Fruit fly (Drosophila melanogaster) whole organism, embryonic: Measurements from ENCODE around the gene CG7685.
A peak's percentile ranks its signal among the peaks of the same experiment; 100 is the strongest.

Source experiments
- Blimp-1 ChIP-seq: fragments of 200-800 bp; sonication (Bioruptor generic); optimal IDR thresholded peaks from 3 replicates; lab custom pipeline; 2018; ENCODE audit warnings: missing biosample characterization, missing genetic modification characterization, mild to moderate bottlenecking, moderate library complexity, missing genetic modification reagents
- CG10431 ChIP-seq: fragments of 200-800 bp; sonication (Bioruptor generic); optimal IDR thresholded peaks from 3 replicates; lab custom pipeline; 2018; ENCODE audit warnings: missing biosample characterization, mild to moderate bottlenecking, missing genetic modification characterization
- CG10565 ChIP-seq: fragments of 200-800 bp; sonication (Bioruptor generic); optimal IDR thresholded peaks from 3 replicates; lab custom pipeline; 2016; ENCODE audit warnings: missing biosample characterization, mild to moderate bottlenecking, missing genetic modification characterization
- CG11560 ChIP-seq: fragments of 200-800 bp; sonication (Bioruptor generic); IDR thresholded peaks from 3 replicates; pipeline ENCODE4 v1.3.6; 2022; ENCODE audit warnings: missing biosample characterization, missing genetic modification characterization
- CG11695 ChIP-seq: fragments of 200-800 bp; sonication (Bioruptor generic); IDR thresholded peaks from 3 replicates; pipeline ENCODE4 v1.3.6; 2022; ENCODE audit warnings: missing biosample characterization, missing genetic modification characterization
- CG12769 ChIP-seq: fragments of 200-800 bp; sonication (Bioruptor generic); optimal IDR thresholded peaks from 2 replicates; lab custom pipeline; 2019; ENCODE audit warnings: missing biosample characterization, mild to moderate bottlenecking, missing genetic modification characterization, moderate library complexity
- CG14441 ChIP-seq: fragments of 200-800 bp; sonication (Bioruptor generic); IDR thresholded peaks from 2 replicates; pipeline ENCODE4 v1.3.6; 2022; ENCODE audit warnings: missing biosample characterization, missing genetic modification characterization
- CG15696 ChIP-seq: fragments of 200-800 bp; sonication (Bioruptor generic); optimal IDR thresholded peaks from 2 replicates; lab custom pipeline; 2019; ENCODE audit warnings: missing biosample characterization, mild to moderate bottlenecking, missing genetic modification characterization, moderate library complexity
- CG1602 ChIP-seq: fragments of 200-800 bp; sonication (Bioruptor generic); optimal IDR thresholded peaks from 3 replicates; lab custom pipeline; 2016; ENCODE audit warnings: missing biosample characterization, missing genetic modification characterization
- CG17829 ChIP-seq: fragments of 200-800 bp; optimal IDR thresholded peaks from 2 replicates; lab custom pipeline; 2019; ENCODE audit warnings: missing biosample characterization, mild to moderate bottlenecking, missing genetic modification characterization, moderate library complexity
- CG7372 ChIP-seq: fragments of 200-800 bp; sonication (Bioruptor generic); IDR thresholded peaks from 2 replicates; pipeline ENCODE4 v1.3.6; 2022; ENCODE audit warnings: missing biosample characterization, missing genetic modification characterization
- CG7556 ChIP-seq: fragments of 200-800 bp; sonication (Bioruptor generic); optimal IDR thresholded peaks from 2 replicates; lab custom pipeline; 2017; ENCODE audit warnings: missing biosample characterization, mild to moderate bottlenecking, missing genetic modification characterization
- CG8290 ChIP-seq, 3 experiments: fragments of 200-800 bp; sonication (Bioruptor generic); optimal IDR thresholded peaks; 2 replicates each; lab custom pipeline; 2016 to 2019; ENCODE audit warnings: missing biosample characterization in 3 of 3, missing genetic modification characterization in 3 of 3, mild to moderate bottlenecking in 2 of 3, moderate library complexity in 1 of 3
- CG8478 ChIP-seq: fragments of >200 bp; optimal IDR thresholded peaks from 2 replicates; lab custom pipeline; 2018
- CG9215 ChIP-seq: fragments of 200-800 bp; sonication (Bioruptor generic); IDR thresholded peaks from 2 replicates; pipeline ENCODE4 v1.3.6; 2022; ENCODE audit warnings: missing biosample characterization, missing genetic modification characterization
- CG9727 ChIP-seq: fragments of 200-800 bp; sonication (Bioruptor generic); optimal IDR thresholded peaks from 3 replicates; lab custom pipeline; 2017; ENCODE audit warnings: missing biosample characterization, mild to moderate bottlenecking, missing genetic modification characterization
- Camta ChIP-seq: fragments of 200-800 bp; sonication (Bioruptor generic); optimal IDR thresholded peaks from 2 replicates; lab custom pipeline; 2016; ENCODE audit warnings: missing biosample characterization, missing genetic modification characterization
- Dip2 ChIP-seq: fragments of 200-800 bp; sonication (Bioruptor generic); IDR thresholded peaks from 2 replicates; pipeline ENCODE4 v1.3.6; 2022; ENCODE audit warnings: missing biosample characterization, missing genetic modification characterization
- E2f1 ChIP-seq: fragments of 200-800 bp; sonication (Bioruptor generic); IDR thresholded peaks from 2 replicates; pipeline ENCODE4 v1.3.6; 2022; ENCODE audit warnings: missing biosample characterization, missing genetic modification characterization
- HHEX ChIP-seq: fragments of 200-800 bp; sonication (Bioruptor generic); optimal IDR thresholded peaks from 3 replicates; lab custom pipeline; 2017; ENCODE audit warnings: missing biosample characterization, mild to moderate bottlenecking, missing genetic modification characterization, missing genetic modification reagents
- MESR4 ChIP-seq: fragments of 200-800 bp; sonication (Bioruptor generic); optimal IDR thresholded peaks from 2 replicates; lab custom pipeline; 2018; ENCODE audit warnings: missing biosample characterization, mild to moderate bottlenecking, missing genetic modification characterization, moderate library complexity
- Rfx ChIP-seq: fragments of 200-800 bp; sonication (Bioruptor generic); IDR thresholded peaks from 2 replicates; pipeline ENCODE4 v1.3.6; 2022; ENCODE audit warnings: missing biosample characterization, missing genetic modification characterization
- Sox102F ChIP-seq: fragments of 200-800 bp; sonication (Bioruptor generic); optimal IDR thresholded peaks from 2 replicates; lab custom pipeline; 2018; ENCODE audit warnings: missing biosample characterization, mild to moderate bottlenecking, missing genetic modification characterization, moderate library complexity
- Usf ChIP-seq: fragments of 200-800 bp; sonication (Bioruptor generic); optimal IDR thresholded peaks from 2 replicates; lab custom pipeline; 2017; ENCODE audit warnings: missing genotype, missing biosample characterization, missing genetic modification characterization
- YL-1 ChIP-seq: fragments of 200-800 bp; sonication (Bioruptor generic); optimal IDR thresholded peaks from 3 replicates; lab custom pipeline; 2017; ENCODE audit warnings: missing biosample characterization, mild to moderate bottlenecking, missing genetic modification characterization
- ase ChIP-seq: fragments of 200-800 bp; sonication (Bioruptor generic); IDR thresholded peaks from 3 replicates; pipeline ENCODE4 v1.3.6; 2022; ENCODE audit warnings: missing biosample characterization, missing genetic modification characterization
- chm ChIP-seq: fragments of 200-800 bp; sonication (Bioruptor generic); IDR thresholded peaks from 2 replicates; pipeline ENCODE4 v1.3.6; 2022; ENCODE audit warnings: missing biosample characterization, missing genetic modification characterization
- da ChIP-seq: fragments of 200-800 bp; sonication (Bioruptor generic); optimal IDR thresholded peaks from 2 replicates; lab custom pipeline; 2016; ENCODE audit warnings: missing biosample characterization, missing genetic modification characterization
- dm ChIP-seq: fragments of 200-800 bp; sonication (Bioruptor generic); optimal IDR thresholded peaks from 3 replicates; lab custom pipeline; 2016; ENCODE audit warnings: missing biosample characterization, missing genetic modification characterization
- fd102C ChIP-seq: fragments of 200-800 bp; sonication (Bioruptor generic); optimal IDR thresholded peaks from 2 replicates; lab custom pipeline; 2018; ENCODE audit warnings: missing biosample characterization, mild to moderate bottlenecking, missing genetic modification characterization, moderate library complexity
- ham ChIP-seq: fragments of 200-800 bp; sonication (Bioruptor generic); IDR thresholded peaks from 2 replicates; pipeline ENCODE4 v1.3.6; 2022; ENCODE audit warnings: missing biosample characterization, missing genetic modification characterization
- ind ChIP-seq: fragments of 200-800 bp; sonication (Bioruptor generic); optimal IDR thresholded peaks from 3 replicates; lab custom pipeline; 2016; ENCODE audit warnings: missing biosample characterization, missing genetic modification characterization
- kah ChIP-seq: fragments of 200-800 bp; sonication (Bioruptor generic); optimal IDR thresholded peaks from 2 replicates; lab custom pipeline; 2018; ENCODE audit warnings: missing biosample characterization, mild to moderate bottlenecking, missing genetic modification characterization
- kay ChIP-seq: fragments of 200-800 bp; sonication (Bioruptor generic); optimal IDR thresholded peaks from 2 replicates; lab custom pipeline; 2016; ENCODE audit warnings: missing biosample characterization, missing genetic modification characterization
- ken ChIP-seq: fragments of 200-800 bp; sonication (Bioruptor generic); IDR thresholded peaks from 3 replicates; pipeline ENCODE4 v1.3.6; 2022; ENCODE audit warnings: missing biosample characterization, missing genetic modification characterization
- lab ChIP-seq: fragments of 200-800 bp; sonication (Bioruptor generic); optimal IDR thresholded peaks from 3 replicates; lab custom pipeline; 2017; ENCODE audit warnings: missing biosample characterization, missing genetic modification characterization, mild to moderate bottlenecking, moderate library complexity, missing genetic modification reagents
- lilli ChIP-seq: fragments of 200-800 bp; sonication (Bioruptor generic); optimal IDR thresholded peaks from 3 replicates; lab custom pipeline; 2016; ENCODE audit warnings: missing biosample characterization, missing genetic modification characterization
- nerfin-2 ChIP-seq: fragments of 200-800 bp; sonication (Bioruptor generic); IDR thresholded peaks from 2 replicates; pipeline ENCODE4 v1.3.6; 2022; ENCODE audit warnings: missing biosample characterization, missing genetic modification characterization; ENCODE audit not compliant: partially characterized antibody
- nmo ChIP-seq: fragments of 200-800 bp; sonication (Bioruptor generic); optimal IDR thresholded peaks from 2 replicates; lab custom pipeline; 2018; ENCODE audit warnings: missing biosample characterization, mild to moderate bottlenecking, missing genetic modification characterization, moderate library complexity
- pan ChIP-seq, 4 experiments: fragments of >200 bp in 3 of 4; fragments of 200-800 bp in 1 of 4; sonication (Bioruptor generic) in 1 of 4; optimal IDR thresholded peaks in 3 of 4; IDR thresholded peaks in 1 of 4; 2 replicates each; pipeline versions ENCODE4 v1.3.6 to Lab custom; 2017 to 2022; ENCODE audit warnings: missing biosample characterization in 2 of 4, missing genetic modification characterization in 2 of 4, mixed read lengths in 1 of 4
- phol ChIP-seq: fragments of 200-800 bp; sonication (Bioruptor generic); optimal IDR thresholded peaks from 3 replicates; lab custom pipeline; 2018; ENCODE audit warnings: missing biosample characterization, mild to moderate bottlenecking, missing genetic modification characterization, moderate library complexity
- pnt ChIP-seq: fragments of 200-800 bp; sonication (Bioruptor generic); optimal IDR thresholded peaks from 3 replicates; lab custom pipeline; 2016; ENCODE audit warnings: missing biosample characterization, missing genetic modification characterization
- prd ChIP-seq, 3 experiments: fragments of >200 bp in 2 of 3; fragments of 200-800 bp in 1 of 3; sonication (Bioruptor generic) in 1 of 3; optimal IDR thresholded peaks in 2 of 3; IDR thresholded peaks in 1 of 3; 2 replicates in 2 of 3; 3 replicates in 1 of 3; pipeline versions ENCODE4 v1.3.6 to Lab custom; 2017 to 2022; ENCODE audit warnings: missing biosample characterization in 1 of 3, missing genetic modification characterization in 1 of 3
- pzg ChIP-seq: fragments of 200-800 bp; sonication (Bioruptor generic); optimal IDR thresholded peaks from 3 replicates; lab custom pipeline; 2018; ENCODE audit warnings: missing biosample characterization, mild to moderate bottlenecking, missing genetic modification characterization, moderate library complexity
- sens-2 ChIP-seq: fragments of 200-800 bp; sonication (Bioruptor generic); IDR thresholded peaks from 2 replicates; pipeline ENCODE4 v1.3.6; 2022; ENCODE audit warnings: missing biosample characterization, missing genetic modification characterization
- sob ChIP-seq: fragments of 200-800 bp; sonication (Bioruptor generic); IDR thresholded peaks from 2 replicates; pipeline ENCODE4 v1.3.6; 2022; ENCODE audit warnings: missing biosample characterization, missing genetic modification characterization
- tin ChIP-seq: fragments of 200-800 bp; sonication (Bioruptor generic); optimal IDR thresholded peaks from 3 replicates; lab custom pipeline; 2016; ENCODE audit warnings: missing biosample characterization, missing genetic modification characterization
- tio ChIP-seq: fragments of 200-800 bp; sonication (Bioruptor generic); optimal IDR thresholded peaks from 2 replicates; lab custom pipeline; 2017; ENCODE audit warnings: missing biosample characterization, missing genetic modification characterization, inconsistent platforms
- tll ChIP-seq, 2 experiments: fragments of 200-800 bp in 1 of 2; fragments of >200 bp in 1 of 2; sonication (Bioruptor generic) in 1 of 2; optimal IDR thresholded peaks; 2 replicates each; lab custom pipeline; 2017 to 2019; ENCODE audit warnings: missing biosample characterization in 2 of 2, missing genetic modification characterization in 2 of 2, mild to moderate bottlenecking in 1 of 2, moderate library complexity in 1 of 2
- vvl ChIP-seq: fragments of 200-800 bp; sonication (Bioruptor generic); IDR thresholded peaks from 2 replicates; pipeline ENCODE4 v1.3.6; 2022; ENCODE audit warnings: missing biosample characterization, missing genetic modification characterization

The CG7685 gene

DNA sequence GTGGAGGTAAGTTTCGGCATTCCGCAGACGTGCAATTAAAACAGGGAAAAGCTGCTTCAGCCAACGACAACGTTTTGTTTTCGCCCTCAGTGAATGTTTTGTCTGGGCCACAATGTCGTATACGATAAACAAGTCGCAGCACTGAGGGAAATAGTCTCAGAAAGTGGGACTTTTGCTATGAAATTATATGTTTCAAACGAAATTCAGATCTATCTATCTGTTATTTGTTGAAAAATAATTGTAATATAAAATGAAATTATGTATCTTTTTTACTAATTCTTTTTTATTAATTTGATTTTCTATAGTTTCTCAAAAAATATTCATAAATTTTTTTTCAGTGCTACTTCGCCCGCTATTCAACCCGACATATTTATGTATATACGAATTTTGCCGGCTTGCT lies 11.3 kb upstream of the CG7685 start (continued):
- TF ChIP-seq fd102C (GFP tag; lab: Kevin White, UChicago) (no peak), vvl (peak; percentile 63; the same call in 1 of the 2 replicates), chm (GFP tag; lab: Robert Waterston, UW) (no peak), da (no peak), CG11560 (tag; lab: Robert Waterston, UW) (no peak), CG7372 (GFP tag; lab: Robert Waterston, UW) (no peak), Sox102F (GFP tag; lab: Kevin White, UChicago) (peak; percentile 69), Usf (peak; percentile 7), CG8478 (no peak), sob (GFP tag; lab: Robert Waterston, UW) (peak; percentile 45; the same call in 1 of the 2 replicates), ind (peak; percentile 39), HHEX (GFP tag; lab: Kevin White, UChicago) (no peak), lab (peak; percentile 23), Rfx (GFP tag; lab: Robert Waterston, UW) (peak; percentile 62), Camta (GFP tag; lab: Kevin White, UChicago) (no peak), phol (tag; lab: Kevin White, UChicago) (peak; percentile 28), prd (optimal IDR thresholded peaks at IDR 0.05; lab: Kevin White, UChicago) (no peak), prd (GFP tag; IDR thresholded peaks at IDR 0.05; lab: Robert Waterston, UW) (peak; percentile 65), tio (GFP tag; lab: Kevin White, UChicago) (no peak), CG15696 (tag; lab: Kevin White, UChicago) (no peak), sens-2 (no peak), Blimp-1 (GFP tag; lab: Kevin White, UChicago) (no peak), CG14441 (GFP tag; lab: Robert Waterston, UW) (peak; percentile 24; the same call in 1 of the 2 replicates), ham (GFP tag; lab: Robert Waterston, UW) (no peak), CG8290 (GFP tag; optimal IDR thresholded peaks at IDR 0.05; lab: Kevin White, UChicago) (no peak), CG8290 (tag; optimal IDR thresholded peaks at IDR 0.05; lab: Kevin White, UChicago) (no peak), CG7556 (GFP tag; lab: Kevin White, UChicago) (no peak), nerfin-2 (GFP tag; lab: Robert Waterston, UW) (no peak), kay (GFP tag; lab: Kevin White, UChicago) (no peak), E2f1 (GFP tag; lab: Robert Waterston, UW) (no peak), tin (GFP tag; lab: Kevin White, UChicago) (peak; percentile 16), CG9215 (peak; percentile 45), ase (GFP tag; lab: Robert Waterston, UW) (no peak), YL-1 (no peak), ken (GFP tag; lab: Robert Waterston, UW) (no peak), lilli (peak; percentile 49), pzg (no peak), CG11695 (GFP tag; lab: Robert Waterston, UW) (peak; percentile 54; the same call in 1 of the 3 replicates), tll (GFP tag; optimal IDR thresholded peaks at IDR 0.05; lab: Kevin White, UChicago) (no peak), dm (no peak), CG17829 (tag; lab: Kevin White, UChicago) (peak; percentile 7), CG1602 (GFP tag; lab: Kevin White, UChicago) (peak; percentile 1), Dip2 (GFP tag; lab: Robert Waterston, UW) (no peak), CG12769 (tag; lab: Kevin White, UChicago) (no peak), CG9727 (GFP tag; lab: Kevin White, UChicago) (peak; percentile 54), CG10431 (no peak), CG10565 (GFP tag; lab: Kevin White, UChicago) (no peak), kah (GFP tag; lab: Kevin White, UChicago) (no peak), pan (optimal IDR thresholded peaks at IDR 0.05; lab: Kevin White, UChicago) (no peak), pan (GFP tag; optimal IDR thresholded peaks at IDR 0.05 in 1 of 2, IDR thresholded peaks at IDR 0.05 in 1 of 2) (peak in 1 of 2 experiments; percentile 68), MESR4 (GFP tag; lab: Kevin White, UChicago) (no peak), nmo (GFP tag; lab: Kevin White, UChicago) (peak; percentile 52), pnt (GFP tag; lab: Kevin White, UChicago) (no peak)
